Worm (Caenorhabditis elegans) whole organism, L1 larva: Measurements from ENCODE around the gene mfn-1.
A peak's percentile ranks its signal among the peaks of the same experiment; 100 is the strongest.

ENCODE experiments used
- C16A3.4 ChIP-seq: fragments of 150-350 bp; optimal IDR thresholded peaks from 2 replicates; lab custom pipeline; 2014; ENCODE audit warnings: missing biosample characterization, missing genetic modification characterization
- Y116A8C.19 ChIP-seq: sonication (generic microtip); optimal IDR thresholded peaks from 2 replicates; lab custom pipeline; 2016; ENCODE audit warnings: missing compliant biosample characterization, missing genetic modification characterization, borderline replicate concordance
- aha-1 ChIP-seq: fragments of 150-350 bp; optimal IDR thresholded peaks from 2 replicates; lab custom pipeline; 2014; ENCODE audit warnings: missing biosample characterization, missing genetic modification characterization
- aly-2 ChIP-seq: fragments of 150-350 bp; optimal IDR thresholded peaks from 2 replicates; lab custom pipeline; 2014; ENCODE audit warnings: missing biosample characterization, missing genetic modification characterization
- ceh-88 ChIP-seq: fragments of 200-800 bp; sonication (Bioruptor generic); IDR thresholded peaks from 2 replicates; pipeline ENCODE4 v1.3.6; 2022; ENCODE audit warnings: missing genetic modification characterization, missing compliant biosample characterization
- ceh-90 ChIP-seq: sonication (generic microtip); optimal IDR thresholded peaks from 2 replicates; lab custom pipeline; 2016; ENCODE audit warnings: missing genetic modification characterization, missing compliant biosample characterization
- dsc-1 ChIP-seq: sonication (generic microtip); optimal IDR thresholded peaks from 2 replicates; lab custom pipeline; 2016; ENCODE audit warnings: mild to moderate bottlenecking, missing genetic modification characterization, missing compliant biosample characterization
- efl-1 ChIP-seq, 4 experiments: fragments of 150-350 bp; optimal IDR thresholded peaks in 3 of 4; peaks in 1 of 4; 1 replicate in 1 of 4; 2 replicates in 3 of 4; lab custom pipeline; 2014; ENCODE audit warnings: missing biosample characterization in 2 of 4, missing genetic modification characterization in 2 of 4, missing genetic modification reagents in 2 of 4
- efl-3 ChIP-seq: fragments of 200-800 bp; sonication (Bioruptor generic); optimal IDR thresholded peaks from 2 replicates; lab custom pipeline; 2018; ENCODE audit warnings: mild to moderate bottlenecking, missing genetic modification characterization, missing compliant biosample characterization
- egl-27 ChIP-seq, 2 experiments: fragments of 150-350 bp in 1 of 2; sonication (generic microtip); optimal IDR thresholded peaks; 3 replicates each; lab custom pipeline; 2017 to 2018; ENCODE audit warnings: missing biosample characterization in 2 of 2, missing genetic modification characterization in 2 of 2, missing genetic modification reagents in 2 of 2
- elt-3 ChIP-seq, 6 experiments: fragments of 150-350 bp in 1 of 6; sonication (generic microtip); optimal IDR thresholded peaks; 2 replicates each; lab custom pipeline; 2017 to 2018; ENCODE audit warnings: missing biosample characterization in 6 of 6, missing genetic modification characterization in 6 of 6, inconsistent platforms in 1 of 6
- fkh-10 ChIP-seq: sonication (generic microtip); optimal IDR thresholded peaks from 2 replicates; lab custom pipeline; 2017; ENCODE audit warnings: missing biosample characterization, missing genetic modification reagents, missing genetic modification characterization
- fkh-4 ChIP-seq: sonication (generic microtip); optimal IDR thresholded peaks from 2 replicates; lab custom pipeline; 2016; ENCODE audit warnings: missing compliant biosample characterization, missing genetic modification characterization, borderline replicate concordance
- grh-1 ChIP-seq: fragments of 200-800 bp; sonication (Bioruptor generic); IDR thresholded peaks from 2 replicates; pipeline ENCODE4 v1.3.6; 2022; ENCODE audit warnings: missing genetic modification reagents, missing genetic modification characterization, missing compliant biosample characterization
- isw-1 ChIP-seq: fragments of 200-800 bp; sonication (Bioruptor generic); IDR thresholded peaks from 2 replicates; pipeline ENCODE4 v1.3.6; 2022; ENCODE audit warnings: missing genetic modification characterization, missing compliant biosample characterization
- jun-1 ChIP-seq: fragments of 150-350 bp; optimal IDR thresholded peaks from 2 replicates; lab custom pipeline; 2014; ENCODE audit warnings: missing biosample characterization, missing genetic modification reagents, missing genetic modification characterization
- lin-15B ChIP-seq: fragments of 150-350 bp; sonication (generic microtip); optimal IDR thresholded peaks from 3 replicates; lab custom pipeline; 2014; ENCODE audit warnings: missing biosample characterization, missing genetic modification characterization
- lin-39 ChIP-seq: fragments of 150-350 bp; optimal IDR thresholded peaks from 2 replicates; lab custom pipeline; 2014; ENCODE audit warnings: missing biosample characterization, missing genetic modification reagents, missing genetic modification characterization
- lsy-2 ChIP-seq, 2 experiments: fragments of 150-350 bp; optimal IDR thresholded peaks; 2 replicates each; lab custom pipeline; 2014; ENCODE audit warnings: missing biosample characterization in 2 of 2, missing genetic modification characterization in 2 of 2
- mdl-1 ChIP-seq, 2 experiments: fragments of 150-350 bp; optimal IDR thresholded peaks; 2 replicates each; lab custom pipeline; 2014 to 2017; ENCODE audit warnings: missing biosample characterization in 2 of 2, missing genetic modification characterization in 2 of 2, inconsistent platforms in 1 of 2
- nhr-11 ChIP-seq: fragments of 150-350 bp; optimal IDR thresholded peaks from 2 replicates; lab custom pipeline; 2014; ENCODE audit warnings: missing biosample characterization, missing genetic modification characterization
- nhr-12 ChIP-seq: sonication (generic microtip); optimal IDR thresholded peaks from 2 replicates; lab custom pipeline; 2017; ENCODE audit warnings: missing biosample characterization, missing genetic modification characterization
- nhr-19 ChIP-seq: fragments of 200-800 bp; sonication (Bioruptor generic); conservative IDR thresholded peaks from 2 replicates; pipeline ENCODE4 v1.3.6; 2022; ENCODE audit warnings: missing genetic modification characterization, missing compliant biosample characterization
- nhr-20 ChIP-seq: sonication (generic microtip); optimal IDR thresholded peaks from 2 replicates; lab custom pipeline; 2016; ENCODE audit warnings: mild to moderate bottlenecking, missing genetic modification characterization, missing compliant biosample characterization
- nhr-237 ChIP-seq: fragments of 150-350 bp; optimal IDR thresholded peaks from 2 replicates; lab custom pipeline; 2014; ENCODE audit warnings: missing biosample characterization, missing genetic modification characterization
- nhr-71 ChIP-seq: sonication (generic microtip); optimal IDR thresholded peaks from 2 replicates; lab custom pipeline; 2016; ENCODE audit warnings: mild to moderate bottlenecking, missing genetic modification characterization, moderate library complexity, missing compliant biosample characterization
- nhr-76 ChIP-seq: sonication (generic microtip); optimal IDR thresholded peaks from 2 replicates; lab custom pipeline; 2017; ENCODE audit warnings: missing biosample characterization, missing genetic modification characterization
- nhr-77 ChIP-seq: fragments of 150-350 bp; optimal IDR thresholded peaks from 2 replicates; lab custom pipeline; 2014; ENCODE audit warnings: missing biosample characterization, missing genetic modification characterization
- nhr-84 ChIP-seq: sonication (generic microtip); optimal IDR thresholded peaks from 2 replicates; lab custom pipeline; 2017; ENCODE audit warnings: missing biosample characterization, missing genetic modification characterization
- rnt-1 ChIP-seq: sonication (generic microtip); optimal IDR thresholded peaks from 2 replicates; lab custom pipeline; 2016; ENCODE audit warnings: mild to moderate bottlenecking, missing genetic modification characterization, moderate library complexity, missing compliant biosample characterization
- skn-1 ChIP-seq: fragments of 150-350 bp; optimal IDR thresholded peaks from 2 replicates; lab custom pipeline; 2014; ENCODE audit warnings: missing biosample characterization, missing genetic modification characterization
- snpc-4 ChIP-seq: fragments of 150-350 bp; optimal IDR thresholded peaks from 2 replicates; lab custom pipeline; 2014; ENCODE audit warnings: missing biosample characterization, missing genetic modification characterization
- sox-4 ChIP-seq: sonication (generic microtip); optimal IDR thresholded peaks from 2 replicates; lab custom pipeline; 2016; ENCODE audit warnings: missing genetic modification characterization, missing compliant biosample characterization
- unc-86 ChIP-seq: sonication (generic microtip); optimal IDR thresholded peaks from 2 replicates; lab custom pipeline; 2016; ENCODE audit warnings: missing genetic modification characterization, missing compliant biosample characterization
- vab-15 ChIP-seq: sonication (generic microtip); optimal IDR thresholded peaks from 2 replicates; lab custom pipeline; 2017; ENCODE audit warnings: missing genotype, mild to moderate bottlenecking, missing genetic modification characterization, missing compliant biosample characterization
- ztf-11 ChIP-seq, 2 experiments: sonication (generic microtip); optimal IDR thresholded peaks; 2 replicates each; lab custom pipeline; 2016 to 2017; ENCODE audit warnings: missing genetic modification characterization in 2 of 2, missing biosample characterization in 1 of 2, missing compliant biosample characterization in 1 of 2

mfn-1 gene

DNA sequence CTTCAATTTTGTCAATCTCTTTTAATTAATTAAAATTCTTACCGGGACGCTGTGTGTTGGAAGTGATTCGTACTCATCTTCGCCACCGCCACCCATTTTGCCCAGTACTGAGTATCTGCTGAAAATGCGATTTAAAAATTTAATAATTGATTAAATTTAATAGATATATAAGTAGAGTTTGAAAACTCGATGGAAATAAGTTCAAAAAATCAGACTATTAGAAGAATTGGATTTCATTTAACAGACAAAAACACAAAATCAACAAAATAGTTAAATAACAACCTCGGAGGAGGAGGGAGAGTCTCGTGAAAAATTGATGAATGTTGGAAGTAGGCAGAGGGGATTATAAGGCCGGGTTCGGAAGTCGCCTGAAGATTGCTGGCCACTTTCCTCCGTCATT lies at the start of gene mfn-1:
mfn-1 (minus strand) TSS at position 101 of the 400 bp plus-strand sequence.
- TF ChIP-seq nhr-12 (tag; lab: Kevin White, UChicago) (no peak), efl-1 (optimal IDR thresholded peaks at IDR 0.05; lab: Kevin White, UChicago) (no peak), efl-1 (GFP tag; optimal IDR thresholded peaks at IDR 0.05 in 1 of 2; lab: Kevin White, UChicago) (peak in 1 of 2 experiments; percentile 26)

ce11 chrII:11521300-11521699 lies 49.5 kb upstream of the mfn-1 start, which contains the start of gene Y62F5A.10:
Gene Y62F5A.10, plus strand, starts transcription at chrII:11521600.
- TF ChIP-seq ztf-11 (tag; optimal IDR thresholded peaks at IDR 0.05; lab: Kevin White, UChicago) (no peak), nhr-76 (tag; lab: Kevin White, UChicago) (no peak), nhr-11 (tag; lab: Kevin White, UChicago) (no peak), nhr-20 (tag; lab: Kevin White, UChicago) (no peak)
- TF ChIP-seq, all 84 proteins: peak for 0

DNA sequence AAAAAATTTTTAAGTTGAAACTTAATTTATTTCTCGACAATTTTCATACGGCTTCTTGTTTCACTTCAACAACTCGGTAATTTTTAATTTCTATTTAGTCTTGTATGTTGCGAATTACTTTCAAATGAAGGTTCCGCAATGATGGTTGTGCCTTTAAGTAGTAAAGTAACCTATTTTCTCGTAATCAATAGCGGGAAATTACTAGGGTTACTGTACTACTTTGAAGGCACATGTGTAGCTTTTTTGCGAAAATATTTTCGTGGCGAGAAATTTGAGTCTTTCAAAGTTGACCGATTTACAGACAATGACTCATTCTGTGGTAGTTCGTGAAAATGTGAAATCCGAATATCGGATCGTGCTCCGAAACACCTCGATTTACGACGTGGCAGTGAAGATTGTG lies 46.4 kb upstream of the mfn-1 start, which contains the start of gene B0334.10:
B0334.10 (plus strand) TSS at position 301 of the 400 bp plus-strand sequence.
- no peak for TF ChIP-seq aly-2
- TF ChIP-seq lin-39 (tag; lab: Kevin White, UChicago): no peak
- TF ChIP-seq isw-1: no peak
- TF ChIP-seq ztf-11 (tag; optimal IDR thresholded peaks at IDR 0.05; lab: Kevin White, UChicago): no peak
- no peak for TF ChIP-seq efl-1 (optimal IDR thresholded peaks at IDR 0.05; lab: Kevin White, UChicago)
- TF ChIP-seq efl-1 (GFP tag; optimal IDR thresholded peaks at IDR 0.05 in 1 of 2; lab: Kevin White, UChicago): no peak
- no peak for TF ChIP-seq jun-1 (tag; lab: Kevin White, UChicago)
- TF ChIP-seq fkh-4 (tag; lab: Kevin White, UChicago): no peak
- TF ChIP-seq nhr-84 (tag; lab: Kevin White, UChicago): no peak
- no peak for TF ChIP-seq egl-27 (tag; optimal IDR thresholded peaks at IDR 0.05; lab: Kevin White, UChicago)
- no peak for TF ChIP-seq nhr-77 (tag; lab: Kevin White, UChicago)
- TF ChIP-seq ceh-90: no peak
- TF ChIP-seq nhr-71 (tag; lab: Kevin White, UChicago): no peak
- TF ChIP-seq lsy-2 (tag; optimal IDR thresholded peaks at IDR 0.05; lab: Kevin White, UChicago): no peak
- TF ChIP-seq efl-3: no peak
- no peak for TF ChIP-seq elt-3 (tag; optimal IDR thresholded peaks at IDR 0.05; lab: Kevin White, UChicago)
- no peak for TF ChIP-seq ceh-88
- no peak for TF ChIP-seq unc-86 (tag; lab: Kevin White, UChicago)
- no peak for TF ChIP-seq vab-15 (tag; lab: Kevin White, UChicago)
- TF ChIP-seq dsc-1 (tag; lab: Kevin White, UChicago): no peak

- TF ChIP-seq efl-3 (no peak), ceh-88 (no peak), skn-1 (tag; lab: Kevin White, UChicago) (no peak), aha-1 (tag; lab: Kevin White, UChicago) (no peak), nhr-237 (tag; lab: Kevin White, UChicago) (no peak), fkh-4 (tag; lab: Kevin White, UChicago) (no peak), C16A3.4 (tag; lab: Kevin White, UChicago) (no peak), grh-1 (no peak), sox-4 (tag; lab: Kevin White, UChicago) (no peak), efl-1 (optimal IDR thresholded peaks at IDR 0.05; lab: Kevin White, UChicago) (no peak), efl-1 (GFP tag; optimal IDR thresholded peaks at IDR 0.05 in 1 of 2; lab: Kevin White, UChicago) (no peak), lin-15B (no peak), rnt-1 (tag; lab: Kevin White, UChicago) (no peak), nhr-19 (GFP tag; lab: Robert Waterston, UW) (no peak), snpc-4 (no peak), fkh-10 (GFP tag; lab: Kevin White, UChicago) (no peak), nhr-12 (tag; lab: Kevin White, UChicago) (no peak), mdl-1 (tag; optimal IDR thresholded peaks at IDR 0.05; lab: Kevin White, UChicago) (no peak), Y116A8C.19 (tag; lab: Kevin White, UChicago) (no peak), vab-15 (tag; lab: Kevin White, UChicago) (no peak)
- TF ChIP-seq, all 84 proteins: peak for 0
Observed at ce11 chrII:11514775-11515174, 43.0 kb upstream of the mfn-1 start, which contains the start of gene srh-44. Gene srh-44, plus strand, starts transcription at chrII:11515075.
